Fruit fly (Drosophila melanogaster) whole organism: Measurements from ENCODE around the gene GCC88.

Experiments used
- EcR ChIP-seq, 2 experiments: fragments of >200 bp; optimal IDR thresholded peaks; 2 replicates each; lab custom pipeline; 2017; ENCODE audit warnings: missing biosample characterization in 2 of 2, missing genetic modification characterization in 2 of 2, missing genetic modification reagents in 2 of 2
- psq ChIP-seq: fragments of >200 bp; optimal IDR thresholded peaks from 2 replicates; lab custom pipeline; 2017

DNA sequence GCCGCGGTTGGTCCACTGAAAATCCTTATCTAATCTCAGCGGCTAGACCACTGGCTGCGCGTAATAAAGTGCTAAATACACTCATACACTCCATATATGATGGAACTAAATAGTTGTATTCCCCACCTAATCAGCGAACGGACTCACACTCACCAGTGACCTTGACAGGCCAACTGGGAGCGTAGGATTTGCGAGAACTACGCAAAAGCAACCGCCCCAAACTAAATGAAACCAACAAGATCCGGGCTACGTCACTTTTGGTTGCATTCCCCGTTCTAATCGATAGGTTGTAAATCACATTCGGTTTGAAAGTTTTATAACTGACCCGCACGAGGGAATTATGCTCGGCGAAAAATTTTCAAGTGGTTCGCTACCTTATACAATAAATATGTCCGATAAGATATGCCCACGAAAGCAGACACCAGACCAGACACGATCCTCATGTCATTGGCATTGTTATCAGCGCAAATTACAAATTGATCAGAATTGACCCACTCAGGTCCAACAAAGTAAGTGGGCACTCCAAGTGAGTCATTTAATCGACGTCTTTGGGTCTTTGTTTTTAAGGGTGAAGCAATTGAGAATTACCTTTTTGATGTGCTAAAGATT is 31.1 kb downstream of the GCC88 start:
- TF ChIP-seq psq (lab: Kevin White, UChicago) (no peak), EcR (GFP tag; optimal IDR thresholded peaks at IDR 0.05; lab: Kevin White, UChicago) (no peak)
